Worm (Caenorhabditis elegans): ENCODE data around the gene F35F11.2.

F35F11.2 gene

DNA sequence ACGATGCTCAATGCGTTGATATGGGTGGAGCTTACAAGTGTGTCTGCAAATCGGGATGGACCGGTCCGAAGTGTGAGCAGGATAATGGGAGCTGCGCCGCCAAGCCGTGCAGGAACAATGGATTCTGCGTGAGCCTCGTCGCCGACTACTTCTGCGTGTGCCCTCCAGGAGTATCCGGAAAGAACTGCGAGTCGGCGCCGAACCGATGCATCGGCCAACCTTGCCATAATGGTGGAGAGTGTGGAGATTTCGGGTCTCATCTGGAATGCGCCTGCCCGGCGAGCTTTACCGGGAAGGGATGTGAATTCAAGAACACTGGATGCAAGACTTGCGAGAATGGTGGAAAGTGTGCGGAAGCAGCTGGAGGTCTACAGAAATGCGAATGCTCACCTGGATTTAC, 30.2 kb upstream of the F35F11.2 start:
- no peak for TF ChIP-seq lin-11 (tag; optimal IDR thresholded peaks at IDR 0.05)

DNA sequence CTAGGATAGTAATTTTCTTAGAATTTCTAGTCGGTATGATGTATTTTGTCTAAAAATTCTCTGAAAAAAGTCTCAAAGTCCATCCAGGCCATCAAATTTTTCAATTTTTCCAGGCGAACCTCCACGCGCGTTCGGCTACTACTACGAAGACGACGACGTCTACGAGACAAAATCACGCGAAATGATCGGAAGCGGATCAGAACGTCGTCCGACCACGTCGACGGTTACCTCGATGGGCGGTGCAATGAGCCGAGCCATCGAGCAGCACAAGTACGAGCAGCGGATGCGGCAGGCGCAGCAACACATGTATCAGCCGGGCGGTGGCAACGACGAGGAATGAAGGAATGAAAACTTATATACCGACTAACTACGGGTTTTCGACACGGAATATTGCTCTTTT, 26.5 kb upstream of the F35F11.2 start:
- no peak for TF ChIP-seq ceh-16 (tag; optimal IDR thresholded peaks at IDR 0.05)
- no peak for TF ChIP-seq lin-11 (tag; optimal IDR thresholded peaks at IDR 0.05)
- no peak for TF ChIP-seq unc-39 (tag; optimal IDR thresholded peaks at IDR 0.05)
- no peak for TF ChIP-seq nhr-23 (tag; optimal IDR thresholded peaks at IDR 0.05)
- no peak for TF ChIP-seq ztf-4 (tag; optimal IDR thresholded peaks at IDR 0.05)

DNA sequence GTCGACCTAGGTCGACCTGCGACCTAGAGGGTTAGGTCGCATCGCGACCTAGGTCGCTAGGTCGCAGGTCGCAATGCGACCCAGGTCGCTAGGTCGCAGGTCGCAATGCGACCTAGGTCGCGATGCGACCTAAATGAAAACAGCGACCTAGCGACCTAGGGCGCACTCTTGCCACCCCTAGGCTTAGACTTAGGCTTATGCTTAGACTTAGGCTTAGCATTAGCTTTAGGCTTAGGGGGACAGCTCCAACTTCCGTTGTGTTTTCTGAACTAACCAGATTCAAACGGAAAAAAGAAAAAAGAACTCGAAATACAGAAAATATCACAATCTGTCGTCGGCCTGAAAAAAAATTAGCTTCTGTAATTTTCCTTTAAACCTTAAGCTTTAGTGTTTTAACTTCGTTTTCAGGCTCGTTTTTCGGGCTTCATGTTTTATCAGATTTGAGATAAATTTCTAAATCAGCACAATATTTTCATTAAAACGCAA, 25.7 kb upstream of the F35F11.2 start:
- TF ChIP-seq sma-3 (GFP tag; optimal IDR thresholded peaks at IDR 0.05), result no peak
- peak; percentile 14 for TF ChIP-seq nhr-25 (tag; optimal IDR thresholded peaks at IDR 0.05)
- TF ChIP-seq unc-55 (GFP tag; optimal IDR thresholded peaks at IDR 0.05), result peak; percentile 5

DNA sequence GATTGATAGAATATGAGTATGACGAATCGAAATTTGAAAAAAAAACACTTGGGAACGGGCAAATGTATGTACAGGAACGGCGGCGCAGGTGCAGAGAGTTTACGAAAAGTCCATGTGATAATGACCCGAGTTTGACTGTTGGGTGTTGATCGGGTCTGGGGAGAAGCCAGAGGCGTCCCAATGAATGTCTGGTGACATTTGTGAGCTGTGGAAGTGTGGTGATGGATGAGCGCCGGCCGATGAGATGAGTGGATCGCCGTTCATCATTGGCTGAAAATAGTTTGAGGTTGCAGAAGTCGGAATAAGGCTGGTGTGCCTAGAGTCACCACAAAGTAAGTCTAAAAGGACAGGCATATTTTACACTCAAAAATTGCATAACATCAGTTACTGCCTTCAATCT, 24.4 kb upstream of the F35F11.2 start:
- TF ChIP-seq elt-1 (tag; optimal IDR thresholded peaks at IDR 0.05), result no peak
- no peak for TF ChIP-seq lin-11 (tag; optimal IDR thresholded peaks at IDR 0.05)
- no peak for TF ChIP-seq blmp-1 (tag; optimal IDR thresholded peaks at IDR 0.05; ENCODE audit: insufficient read depth)
- no peak for TF ChIP-seq unc-62 (GFP tag; optimal IDR thresholded peaks at IDR 0.05)
- no peak for TF ChIP-seq skn-1 (tag; optimal IDR thresholded peaks at IDR 0.05)
- no peak for TF ChIP-seq C34F6.9 (tag; optimal IDR thresholded peaks at IDR 0.05)
- no peak for TF ChIP-seq nhr-23 (tag; optimal IDR thresholded peaks at IDR 0.05)
- no peak for TF ChIP-seq sem-4 (tag; optimal IDR thresholded peaks at IDR 0.05)
- TF ChIP-seq ztf-4 (tag; optimal IDR thresholded peaks at IDR 0.05), result no peak
- TF ChIP-seq fos-1 (tag; optimal IDR thresholded peaks at IDR 0.05), result no peak
- no peak for TF ChIP-seq peb-1 (tag; optimal IDR thresholded peaks at IDR 0.05)
- TF ChIP-seq ama-1 (optimal IDR thresholded peaks at IDR 0.05), result no peak
- no peak for TF ChIP-seq nhr-25 (tag; optimal IDR thresholded peaks at IDR 0.05)

DNA sequence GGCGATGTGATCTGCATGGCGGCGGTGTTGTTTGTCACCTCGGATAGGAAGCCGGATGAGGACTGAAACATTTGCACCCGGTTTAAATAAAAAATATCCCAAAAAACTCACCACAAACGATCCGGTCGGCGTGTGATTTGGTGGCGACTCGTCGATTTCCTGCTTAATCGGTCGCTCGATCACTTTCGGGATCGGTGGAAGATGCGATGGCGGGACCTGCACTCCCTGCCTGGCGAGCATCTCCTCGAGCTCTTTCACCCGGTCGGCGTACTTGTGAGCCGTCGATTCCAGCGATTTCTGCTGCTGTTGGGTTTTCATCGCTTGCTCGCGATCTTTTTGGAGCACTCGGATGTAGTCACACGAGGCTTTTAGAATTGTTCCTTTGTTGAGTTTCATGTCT, 23.4 kb upstream of the F35F11.2 start:
- TF ChIP-seq nhr-11 (tag; optimal IDR thresholded peaks at IDR 0.05) (no peak), lin-11 (tag; optimal IDR thresholded peaks at IDR 0.05) (no peak), ama-1 (optimal IDR thresholded peaks at IDR 0.05) (no peak), ztf-1 (GFP tag; conservative IDR thresholded peaks at IDR 0.05) (no peak), ztf-11 (tag; optimal IDR thresholded peaks at IDR 0.05) (no peak), unc-39 (tag; optimal IDR thresholded peaks at IDR 0.05) (no peak), unc-55 (GFP tag; optimal IDR thresholded peaks at IDR 0.05) (no peak), nhr-129 (tag; optimal IDR thresholded peaks at IDR 0.05) (no peak), C34F6.9 (tag; optimal IDR thresholded peaks at IDR 0.05) (no peak), lin-13 (GFP tag; optimal IDR thresholded peaks at IDR 0.05) (no peak)

DNA sequence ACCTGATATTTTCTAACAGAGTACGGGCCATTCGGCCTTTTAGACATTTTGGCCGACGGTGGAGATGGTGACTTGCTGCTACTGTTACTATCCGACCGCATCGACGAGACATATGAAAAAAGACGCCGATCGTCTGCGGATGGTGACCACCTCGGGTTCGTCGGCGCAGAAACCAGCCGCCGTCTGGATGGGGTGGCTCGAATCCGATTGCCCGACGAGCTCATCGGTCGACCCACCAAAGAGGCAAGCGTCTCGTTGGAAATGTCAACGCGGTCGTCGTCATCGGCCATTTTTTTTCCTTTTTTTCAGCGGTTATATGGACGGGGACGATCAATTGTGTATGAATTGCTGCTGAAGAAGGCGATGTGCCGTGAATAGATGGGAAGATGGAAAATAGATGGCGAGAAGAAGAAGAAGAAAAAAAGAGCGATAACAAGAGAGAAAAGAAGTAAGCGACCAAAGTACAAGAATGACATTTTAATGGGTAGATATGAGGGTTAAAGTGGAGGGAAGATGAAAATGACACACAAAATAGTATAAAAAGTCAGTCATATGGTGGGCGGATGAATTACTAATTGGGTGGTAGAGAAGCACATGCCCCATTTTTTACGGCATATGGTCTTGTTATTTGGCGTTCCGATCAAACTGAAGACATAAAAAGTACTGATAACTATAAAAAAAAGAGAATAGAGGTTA, 21.2 kb upstream of the F35F11.2 start:
- no peak for TF ChIP-seq skn-1 (tag; optimal IDR thresholded peaks at IDR 0.05)
- TF ChIP-seq sma-9 (GFP tag; optimal IDR thresholded peaks at IDR 0.05), result peak; percentile 14
- TF ChIP-seq sma-9 (tag; optimal IDR thresholded peaks at IDR 0.05), result no peak
- peak in 1 of 2 experiments; percentile 1 for TF ChIP-seq lsy-2 (tag; optimal IDR thresholded peaks at IDR 0.05)
- TF ChIP-seq blmp-1 (tag; optimal IDR thresholded peaks at IDR 0.05; ENCODE audit: insufficient read depth), result peak; percentile 5
- no peak for TF ChIP-seq ztf-4 (tag; optimal IDR thresholded peaks at IDR 0.05)

DNA sequence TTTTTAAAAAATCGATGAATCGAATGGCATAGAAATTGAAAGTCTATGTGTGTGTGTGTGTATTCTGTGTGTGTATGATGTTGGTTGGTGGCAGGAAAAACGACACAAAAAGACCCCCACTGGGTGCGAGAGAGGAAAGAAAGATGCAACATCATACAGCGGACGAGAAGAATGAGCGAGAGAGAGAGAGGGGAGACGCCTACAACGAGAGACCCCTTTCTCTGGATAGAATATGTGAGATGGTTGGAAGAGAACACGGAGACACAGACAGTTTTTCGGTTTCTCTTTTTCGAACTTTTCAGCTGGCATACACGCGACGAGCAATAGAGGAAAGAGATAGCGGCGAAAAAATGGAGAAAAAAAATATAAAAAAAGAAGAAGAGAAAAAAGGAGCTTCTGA, 20.2 kb upstream of the F35F11.2 start:
- no peak for TF ChIP-seq skn-1 (tag; optimal IDR thresholded peaks at IDR 0.05)
- no peak for TF ChIP-seq alr-1 (tag; optimal IDR thresholded peaks at IDR 0.05)
- TF ChIP-seq nhr-21 (tag; optimal IDR thresholded peaks at IDR 0.05), result no peak
- no peak for TF ChIP-seq aly-2 (tag; optimal IDR thresholded peaks at IDR 0.05)
- peak; percentile 52 for TF ChIP-seq nhr-6 (tag; optimal IDR thresholded peaks at IDR 0.05)
- peak; percentile 68 for TF ChIP-seq fos-1 (tag; optimal IDR thresholded peaks at IDR 0.05)
- TF ChIP-seq dmd-4 (tag; optimal IDR thresholded peaks at IDR 0.05), result no peak
- peak; percentile 90 for TF ChIP-seq F13H6.1 (tag; optimal IDR thresholded peaks at IDR 0.05)
- TF ChIP-seq lsy-2 (tag; optimal IDR thresholded peaks at IDR 0.05), result peak in 1 of 2 experiments; percentile 80
- TF ChIP-seq unc-62 (GFP tag; optimal IDR thresholded peaks at IDR 0.05), result no peak
- TF ChIP-seq ztf-4 (tag; optimal IDR thresholded peaks at IDR 0.05), result no peak
- TF ChIP-seq peb-1 (tag; optimal IDR thresholded peaks at IDR 0.05), result no peak
- peak; percentile 49 to 86 for TF ChIP-seq mdl-1 (tag; optimal IDR thresholded peaks at IDR 0.05)
- no peak for TF ChIP-seq nhr-12 (tag; optimal IDR thresholded peaks at IDR 0.05)
- TF ChIP-seq zag-1 (tag; optimal IDR thresholded peaks at IDR 0.05), result peak; percentile 73
- no peak for TF ChIP-seq nhr-237 (tag; optimal IDR thresholded peaks at IDR 0.05)
- no peak for TF ChIP-seq nhr-23 (tag; optimal IDR thresholded peaks at IDR 0.05)
- peak; percentile 25 for TF ChIP-seq nhr-25 (tag; optimal IDR thresholded peaks at IDR 0.05)
- peak; percentile 61 for TF ChIP-seq crh-2 (tag; optimal IDR thresholded peaks at IDR 0.05)
- TF ChIP-seq ceh-82 (tag; optimal IDR thresholded peaks at IDR 0.05), result no peak
- TF ChIP-seq nhr-11 (tag; optimal IDR thresholded peaks at IDR 0.05), result no peak
- TF ChIP-seq ztf-1 (GFP tag; conservative IDR thresholded peaks at IDR 0.05), result no peak
- peak; percentile 25 for TF ChIP-seq gmeb-1 (tag; optimal IDR thresholded peaks at IDR 0.05)
- no peak for TF ChIP-seq ztf-11 (tag; optimal IDR thresholded peaks at IDR 0.05)
- TF ChIP-seq nhr-10 (tag; optimal IDR thresholded peaks at IDR 0.05), result no peak
- TF ChIP-seq elt-1 (tag; optimal IDR thresholded peaks at IDR 0.05), result no peak
